Worm (Caenorhabditis elegans) whole organism, early embryonic: Measurements from ENCODE around the gene srw-23.

Experiments
- B0310.2 ChIP-seq: sonication (generic microtip); optimal IDR thresholded peaks from 2 replicates; lab custom pipeline; 2016; ENCODE audit warnings: mild to moderate bottlenecking, missing genetic modification characterization, missing compliant biosample characterization
- aly-1 ChIP-seq: sonication (generic microtip); optimal IDR thresholded peaks from 2 replicates; lab custom pipeline; 2016; ENCODE audit warnings: missing genetic modification characterization, missing compliant biosample characterization
- ama-1 ChIP-seq: fragments of 150-350 bp; optimal IDR thresholded peaks from 2 replicates; lab custom pipeline; 2014
- ets-7 ChIP-seq: sonication (generic microtip); optimal IDR thresholded peaks from 2 replicates; lab custom pipeline; 2016; ENCODE audit warnings: missing genotype, missing genetic modification characterization, missing compliant biosample characterization
- flt-1 ChIP-seq: fragments of 200-800 bp; sonication (Bioruptor generic); IDR thresholded peaks from 2 replicates; pipeline ENCODE4 v1.3.6; 2022; ENCODE audit warnings: missing genetic modification characterization, missing compliant biosample characterization
- hnd-1 ChIP-seq: sonication (generic microtip); optimal IDR thresholded peaks from 2 replicates; lab custom pipeline; 2016; ENCODE audit warnings: missing genetic modification characterization, missing compliant biosample characterization
- pes-1 ChIP-seq: fragments of 200-800 bp; sonication (Bioruptor generic); IDR thresholded peaks from 2 replicates; pipeline ENCODE4 v1.3.6; 2022; ENCODE audit warnings: missing genetic modification reagents, missing genetic modification characterization, missing compliant biosample characterization
- scrt-1 ChIP-seq: fragments of 200-800 bp; sonication (Bioruptor generic); IDR thresholded peaks from 2 replicates; pipeline ENCODE4 v1.3.6; 2022; ENCODE audit warnings: missing genetic modification characterization, missing compliant biosample characterization
- sea-1 ChIP-seq: fragments of 200-800 bp; sonication (Bioruptor generic); conservative IDR thresholded peaks from 2 replicates; pipeline ENCODE4 v1.3.6; 2022; ENCODE audit warnings: missing genetic modification characterization, missing compliant biosample characterization
- tbx-11 ChIP-seq: fragments of 200-800 bp; sonication (Bioruptor generic); IDR thresholded peaks from 2 replicates; pipeline ENCODE4 v1.3.6; 2022; ENCODE audit warnings: missing genetic modification characterization, missing compliant biosample characterization
- tbx-37 ChIP-seq: fragments of 200-800 bp; sonication (Bioruptor generic); conservative IDR thresholded peaks from 2 replicates; pipeline ENCODE4 v1.3.6; 2022; ENCODE audit warnings: missing genetic modification reagents, missing genetic modification characterization, missing compliant biosample characterization
- tra-4 ChIP-seq: sonication (generic microtip); optimal IDR thresholded peaks from 2 replicates; lab custom pipeline; 2017; ENCODE audit warnings: missing genetic modification characterization, missing compliant biosample characterization

- no peak for TF ChIP-seq tbx-37
- no peak for TF ChIP-seq aly-1 (tag; lab: Kevin White, UChicago)
- no peak for TF ChIP-seq ama-1 (lab: Kevin White, UChicago)
- no peak for TF ChIP-seq hnd-1 (tag; lab: Kevin White, UChicago)
- TF ChIP-seq flt-1 (GFP tag; lab: Robert Waterston, UW), result no peak
- TF ChIP-seq tbx-11 (GFP tag; lab: Robert Waterston, UW), result no peak
- TF ChIP-seq scrt-1 (GFP tag; lab: Robert Waterston, UW), result no peak
- no peak for TF ChIP-seq tra-4 (tag; lab: Kevin White, UChicago)
- TF ChIP-seq ets-7 (tag; lab: Kevin White, UChicago), result no peak
- no peak for TF ChIP-seq sea-1 (GFP tag; lab: Robert Waterston, UW)
- no peak for TF ChIP-seq pes-1 (GFP tag; lab: Robert Waterston, UW)
- TF ChIP-seq B0310.2, result no peak
Observed at ce11 chrV:16853956-16854683, 19.6 kb upstream of the srw-23 start, which contains the start of the genes clec-35 and clec-27.
